Fruit fly (Drosophila melanogaster) Kc167 (cell line): Measurements from ENCODE around the gene CG13856.

Experiments used
- Sin3A ChIP-seq: fragments of >200 bp; optimal IDR thresholded peaks from 2 replicates; lab custom pipeline; 2018; ENCODE audit warnings: missing external identifiers
- h ChIP-seq: fragments of >200 bp; optimal IDR thresholded peaks from 3 replicates; lab custom pipeline; 2018; ENCODE audit warnings: missing external identifiers
- insv ChIP-seq: fragments of >200 bp; optimal IDR thresholded peaks from 3 replicates; lab custom pipeline; 2018; ENCODE audit warnings: missing external identifiers
- psq ChIP-seq: fragments of >200 bp; optimal IDR thresholded peaks from 2 replicates; lab custom pipeline; 2017; ENCODE audit warnings: missing external identifiers

- TF ChIP-seq psq (lab: Kevin White, UChicago) (no peak), Sin3A (lab: Kevin White, UChicago) (no peak), insv (lab: Kevin White, UChicago) (no peak), h (lab: Kevin White, UChicago) (no peak)
Measured at dm6 chr3R:22381077-22381476, 21.4 kb upstream of the CG13856 start, which contains the start of gene CG43342.
